Worm (Caenorhabditis elegans) whole organism, L2 larva: ENCODE data around the gene mps-4.

Experiments used
- C34F6.9 ChIP-seq: fragments of 150-350 bp; optimal IDR thresholded peaks from 2 replicates; lab custom pipeline; 2014; ENCODE audit warnings: missing biosample characterization, missing genetic modification characterization
- elt-1 ChIP-seq: fragments of 150-350 bp; optimal IDR thresholded peaks from 2 replicates; lab custom pipeline; 2014; ENCODE audit warnings: missing biosample characterization, missing genetic modification characterization
- nhr-12 ChIP-seq: fragments of 150-350 bp; optimal IDR thresholded peaks from 2 replicates; lab custom pipeline; 2014; ENCODE audit warnings: missing biosample characterization, missing genetic modification characterization

- TF ChIP-seq nhr-12 (tag; lab: Kevin White, UChicago) (no peak), elt-1 (tag; lab: Kevin White, UChicago) (no peak), C34F6.9 (no peak)
Observed at ce11 chrIII:8286824-8287223, 15.2 kb upstream of the mps-4 start.
